Fruit fly (Drosophila melanogaster): ENCODE measurements around the gene Esyt2.

- TF ChIP-seq psq (optimal IDR thresholded peaks at IDR 0.05) = no peak
- no peak for TF ChIP-seq usp (GFP tag; optimal IDR thresholded peaks at IDR 0.05)
- no peak for TF ChIP-seq CG8478 (optimal IDR thresholded peaks at IDR 0.05)
- no peak for TF ChIP-seq EcR (GFP tag; optimal IDR thresholded peaks at IDR 0.05)
- TF ChIP-seq Dll (optimal IDR thresholded peaks at IDR 0.05) = no peak
Observed at dm6 chr3R:24548832-24549231, 4.3 kb downstream of the Esyt2 start.
